Worm (Caenorhabditis elegans) whole organism, L2 larva: Measurements from ENCODE around the gene W08E12.9.

Experiments
- ZK546.5 ChIP-seq: sonication (generic microtip); optimal IDR thresholded peaks from 2 replicates; lab custom pipeline; 2017; ENCODE audit warnings: missing biosample characterization, missing genetic modification characterization
- aly-2 ChIP-seq: fragments of 150-350 bp; optimal IDR thresholded peaks from 2 replicates; lab custom pipeline; 2014; ENCODE audit warnings: missing biosample characterization, missing genetic modification characterization
- ceh-82 ChIP-seq: fragments of 150-350 bp; optimal IDR thresholded peaks from 2 replicates; lab custom pipeline; 2014; ENCODE audit warnings: missing biosample characterization, missing genetic modification characterization
- egl-27 ChIP-seq: sonication (generic microtip); optimal IDR thresholded peaks from 3 replicates; lab custom pipeline; 2017; ENCODE audit warnings: missing biosample characterization, missing genetic modification reagents, missing genetic modification characterization
- lsy-2 ChIP-seq, 2 experiments: fragments of 150-350 bp in 1 of 2; sonication (generic microtip) in 1 of 2; optimal IDR thresholded peaks; 2 replicates each; lab custom pipeline; 2014 to 2017; ENCODE audit warnings: missing biosample characterization in 2 of 2, missing genetic modification characterization in 2 of 2
- mdl-1 ChIP-seq, 2 experiments: fragments of 150-350 bp in 1 of 2; sonication (generic microtip) in 1 of 2; optimal IDR thresholded peaks; 2 replicates each; lab custom pipeline; 2017; ENCODE audit warnings: missing biosample characterization in 2 of 2, missing genetic modification characterization in 2 of 2
- unc-55 ChIP-seq: fragments of 150-350 bp; sonication (generic microtip); optimal IDR thresholded peaks from 3 replicates; lab custom pipeline; 2014; ENCODE audit warnings: missing biosample characterization, missing genetic modification reagents, missing genetic modification characterization
- unc-62 ChIP-seq: fragments of 150-350 bp; optimal IDR thresholded peaks from 2 replicates; lab custom pipeline; 2014; ENCODE audit warnings: missing biosample characterization, missing genetic modification reagents, missing genetic modification characterization
- ztf-1 ChIP-seq: fragments of 200-800 bp; sonication (Bioruptor generic); conservative IDR thresholded peaks from 2 replicates; pipeline ENCODE4 v1.3.6; 2022; ENCODE audit warnings: missing genetic modification characterization, missing compliant biosample characterization
- ztf-11 ChIP-seq: sonication (generic microtip); optimal IDR thresholded peaks from 2 replicates; lab custom pipeline; 2017; ENCODE audit warnings: missing biosample characterization, missing genetic modification characterization

- TF ChIP-seq unc-62 (GFP tag; lab: Kevin White, UChicago) (no peak), mdl-1 (tag; optimal IDR thresholded peaks at IDR 0.05; lab: Kevin White, UChicago) (no peak), ZK546.5 (tag; lab: Kevin White, UChicago) (no peak), egl-27 (no peak), ztf-11 (tag; lab: Kevin White, UChicago) (no peak), unc-55 (GFP tag; lab: Kevin White, UChicago) (no peak), ceh-82 (tag; lab: Kevin White, UChicago) (no peak), ztf-1 (GFP tag; lab: Robert Waterston, UW) (no peak), aly-2 (tag; lab: Kevin White, UChicago) (no peak), lsy-2 (tag; optimal IDR thresholded peaks at IDR 0.05; lab: Kevin White, UChicago) (no peak)
Measured at ce11 chrIV:3256866-3257265, 50.5 kb downstream of the W08E12.9 start.
